Fruit fly (Drosophila melanogaster) whole organism, embryonic: ENCODE data around the gene Mdh2.

Experiments
- Bgb ChIP-seq: fragments of 200-800 bp; sonication (Bioruptor generic); IDR thresholded peaks from 2 replicates; pipeline ENCODE4 v1.3.6; 2022; ENCODE audit warnings: missing biosample characterization, missing genetic modification characterization; ENCODE audit not compliant: partially characterized antibody
- Bteb2 ChIP-seq: fragments of 200-800 bp; sonication (Bioruptor generic); optimal IDR thresholded peaks from 2 replicates; lab custom pipeline; 2016; ENCODE audit warnings: missing biosample characterization, missing genetic modification characterization
- CG11085 ChIP-seq: fragments of 200-800 bp; sonication (Bioruptor generic); IDR thresholded peaks from 2 replicates; pipeline ENCODE4 v1.3.6; 2022; ENCODE audit warnings: missing biosample characterization, missing genetic modification characterization
- CG12219 ChIP-seq: fragments of 200-800 bp; sonication (Bioruptor generic); optimal IDR thresholded peaks from 3 replicates; lab custom pipeline; 2018; ENCODE audit warnings: missing biosample characterization, mild to moderate bottlenecking, missing genetic modification characterization
- CG12391 ChIP-seq: fragments of 200-800 bp; sonication (Bioruptor generic); optimal IDR thresholded peaks from 3 replicates; lab custom pipeline; 2018; ENCODE audit warnings: missing biosample characterization, mild to moderate bottlenecking, missing genetic modification characterization, moderate library complexity
- CG12659 ChIP-seq: fragments of 200-800 bp; sonication (Bioruptor generic); optimal IDR thresholded peaks from 3 replicates; lab custom pipeline; 2017; ENCODE audit warnings: mild to moderate bottlenecking, missing biosample characterization, missing genetic modification reagents, missing genetic modification characterization
- CG12744 ChIP-seq: fragments of 200-800 bp; sonication (Bioruptor generic); optimal IDR thresholded peaks from 2 replicates; lab custom pipeline; 2016; ENCODE audit warnings: missing biosample characterization, missing genetic modification characterization
- CG12769 ChIP-seq: fragments of 200-800 bp; sonication (Bioruptor generic); optimal IDR thresholded peaks from 2 replicates; lab custom pipeline; 2019; ENCODE audit warnings: missing biosample characterization, mild to moderate bottlenecking, missing genetic modification characterization, moderate library complexity
- CG17361 ChIP-seq: fragments of 200-800 bp; sonication (Bioruptor generic); IDR thresholded peaks from 3 replicates; pipeline ENCODE4 v1.3.6; 2022; ENCODE audit warnings: missing biosample characterization, missing genetic modification characterization
- CG1792 ChIP-seq: fragments of 200-800 bp; sonication (Bioruptor generic); optimal IDR thresholded peaks from 2 replicates; lab custom pipeline; 2016; ENCODE audit warnings: missing biosample characterization, missing genetic modification characterization
- CG2199 ChIP-seq: fragments of 200-800 bp; sonication (Bioruptor generic); IDR thresholded peaks from 3 replicates; pipeline ENCODE4 v1.3.6; 2022; ENCODE audit warnings: missing biosample characterization, missing genetic modification characterization
- CG30020 ChIP-seq: fragments of 200-800 bp; optimal IDR thresholded peaks from 2 replicates; lab custom pipeline; 2019; ENCODE audit warnings: missing biosample characterization, mild to moderate bottlenecking, missing genetic modification characterization, moderate library complexity
- CG31388 ChIP-seq: fragments of 200-800 bp; sonication (Bioruptor generic); optimal IDR thresholded peaks from 2 replicates; lab custom pipeline; 2016; ENCODE audit warnings: missing biosample characterization, missing genetic modification characterization
- CG33557 ChIP-seq: fragments of 200-800 bp; sonication (Bioruptor generic); optimal IDR thresholded peaks from 2 replicates; lab custom pipeline; 2019; ENCODE audit warnings: missing biosample characterization, mild to moderate bottlenecking, missing genetic modification characterization, moderate library complexity
- CG34224 ChIP-seq: fragments of 200-800 bp; sonication (Bioruptor generic); IDR thresholded peaks from 3 replicates; pipeline ENCODE4 v1.3.6; 2022; ENCODE audit warnings: missing biosample characterization, missing genetic modification characterization; ENCODE audit not compliant: partially characterized antibody
- CG4360 ChIP-seq: fragments of 200-800 bp; sonication (Bioruptor generic); IDR thresholded peaks from 2 replicates; pipeline ENCODE4 v1.3.6; 2022; ENCODE audit warnings: missing biosample characterization, missing genetic modification characterization
- CG43689 ChIP-seq: fragments of 200-800 bp; sonication (Bioruptor generic); IDR thresholded peaks from 2 replicates; pipeline ENCODE4 v1.3.6; 2022; ENCODE audit warnings: missing biosample characterization, missing genetic modification characterization
- CG4820 ChIP-seq: fragments of 200-800 bp; sonication (Bioruptor generic); optimal IDR thresholded peaks from 3 replicates; lab custom pipeline; 2016; ENCODE audit warnings: missing biosample characterization, missing genetic modification characterization
- CG6272 ChIP-seq: fragments of 200-800 bp; sonication (Bioruptor generic); IDR thresholded peaks from 2 replicates; pipeline ENCODE4 v1.3.6; 2022; ENCODE audit warnings: missing biosample characterization, missing genetic modification characterization
- CG6791 ChIP-seq: fragments of 200-800 bp; sonication (Bioruptor generic); IDR thresholded peaks from 3 replicates; pipeline ENCODE4 v1.3.6; 2022; ENCODE audit warnings: missing biosample characterization, missing genetic modification characterization; ENCODE audit not compliant: partially characterized antibody
- CG7987 ChIP-seq: fragments of 200-800 bp; sonication (Bioruptor generic); optimal IDR thresholded peaks from 2 replicates; lab custom pipeline; 2018; ENCODE audit warnings: missing biosample characterization, mild to moderate bottlenecking, missing genetic modification characterization, moderate library complexity
- CG8478 ChIP-seq: fragments of >200 bp; optimal IDR thresholded peaks from 2 replicates; lab custom pipeline; 2018
- CG9215 ChIP-seq: fragments of 200-800 bp; sonication (Bioruptor generic); IDR thresholded peaks from 2 replicates; pipeline ENCODE4 v1.3.6; 2022; ENCODE audit warnings: missing biosample characterization, missing genetic modification characterization
- CG9437 ChIP-seq: fragments of 200-800 bp; sonication (Bioruptor generic); optimal IDR thresholded peaks from 2 replicates; lab custom pipeline; 2018; ENCODE audit warnings: missing biosample characterization, mild to moderate bottlenecking, missing genetic modification characterization
- Chrac-16 ChIP-seq: fragments of 200-800 bp; sonication (Bioruptor generic); optimal IDR thresholded peaks from 3 replicates; lab custom pipeline; 2016; ENCODE audit warnings: missing biosample characterization, missing genetic modification characterization
- D19B ChIP-seq: fragments of 200-800 bp; sonication (Bioruptor generic); optimal IDR thresholded peaks from 2 replicates; lab custom pipeline; 2017; ENCODE audit warnings: missing biosample characterization, mild to moderate bottlenecking, missing genetic modification characterization
- Doc2 ChIP-seq: fragments of 200-800 bp; sonication (Bioruptor generic); IDR thresholded peaks from 2 replicates; pipeline ENCODE4 v1.3.6; 2022; ENCODE audit warnings: missing biosample characterization, missing genetic modification characterization
- H15 ChIP-seq: fragments of 200-800 bp; sonication (Bioruptor generic); IDR thresholded peaks from 3 replicates; pipeline ENCODE4 v1.3.6; 2022; ENCODE audit warnings: missing biosample characterization, missing genetic modification characterization
- HHEX ChIP-seq: fragments of 200-800 bp; sonication (Bioruptor generic); optimal IDR thresholded peaks from 3 replicates; lab custom pipeline; 2017; ENCODE audit warnings: missing biosample characterization, mild to moderate bottlenecking, missing genetic modification characterization, missing genetic modification reagents
- Hand ChIP-seq: fragments of 200-800 bp; sonication (Bioruptor generic); optimal IDR thresholded peaks from 2 replicates; lab custom pipeline; 2017; ENCODE audit warnings: mild to moderate bottlenecking, missing biosample characterization, missing genetic modification reagents, missing genetic modification characterization
- Hmx ChIP-seq: fragments of 200-800 bp; sonication (Bioruptor generic); optimal IDR thresholded peaks from 2 replicates; lab custom pipeline; 2016; ENCODE audit warnings: missing biosample characterization, missing genetic modification characterization
- Mes4 ChIP-seq: fragments of 200-800 bp; sonication (Bioruptor generic); optimal IDR thresholded peaks from 2 replicates; lab custom pipeline; 2016; ENCODE audit warnings: missing biosample characterization, missing genetic modification characterization
- Oli ChIP-seq: fragments of 200-800 bp; sonication (Bioruptor generic); optimal IDR thresholded peaks from 2 replicates; lab custom pipeline; 2018; ENCODE audit warnings: missing biosample characterization, mild to moderate bottlenecking, missing genetic modification characterization, moderate library complexity
- Rfx ChIP-seq: fragments of 200-800 bp; sonication (Bioruptor generic); IDR thresholded peaks from 2 replicates; pipeline ENCODE4 v1.3.6; 2022; ENCODE audit warnings: missing biosample characterization, missing genetic modification characterization
- Sry-β ChIP-seq: fragments of 200-800 bp; sonication (Bioruptor generic); optimal IDR thresholded peaks from 2 replicates; lab custom pipeline; 2018; ENCODE audit warnings: missing biosample characterization, mild to moderate bottlenecking, missing genetic modification characterization, moderate library complexity
- ase ChIP-seq: fragments of 200-800 bp; sonication (Bioruptor generic); IDR thresholded peaks from 3 replicates; pipeline ENCODE4 v1.3.6; 2022; ENCODE audit warnings: missing biosample characterization, missing genetic modification characterization
- bsh ChIP-seq, 2 experiments: fragments of 200-800 bp; sonication (Bioruptor generic); optimal IDR thresholded peaks; 2 replicates each; lab custom pipeline; 2017 to 2018; ENCODE audit warnings: mild to moderate bottlenecking in 2 of 2, missing biosample characterization in 2 of 2, missing genetic modification characterization in 2 of 2, moderate library complexity in 1 of 2
- dm ChIP-seq: fragments of 200-800 bp; sonication (Bioruptor generic); optimal IDR thresholded peaks from 3 replicates; lab custom pipeline; 2016; ENCODE audit warnings: missing biosample characterization, missing genetic modification characterization
- dmrt99B ChIP-seq: fragments of 200-800 bp; sonication (Bioruptor generic); optimal IDR thresholded peaks from 2 replicates; lab custom pipeline; 2018; ENCODE audit warnings: missing biosample characterization, mild to moderate bottlenecking, missing genetic modification characterization, moderate library complexity
- ems ChIP-seq: fragments of 200-800 bp; sonication (Bioruptor generic); optimal IDR thresholded peaks from 3 replicates; lab custom pipeline; 2016; ENCODE audit warnings: missing biosample characterization, missing genetic modification characterization
- fd96Cb ChIP-seq: fragments of 200-800 bp; sonication (Bioruptor generic); optimal IDR thresholded peaks from 2 replicates; lab custom pipeline; 2018; ENCODE audit warnings: missing biosample characterization, mild to moderate bottlenecking, missing genetic modification characterization, moderate library complexity
- mam ChIP-seq: fragments of 200-800 bp; sonication (Bioruptor generic); optimal IDR thresholded peaks from 3 replicates; lab custom pipeline; 2016; ENCODE audit warnings: missing biosample characterization, missing genetic modification characterization
- pnt ChIP-seq: fragments of 200-800 bp; sonication (Bioruptor generic); optimal IDR thresholded peaks from 3 replicates; lab custom pipeline; 2016; ENCODE audit warnings: missing biosample characterization, missing genetic modification characterization
- pzg ChIP-seq: fragments of 200-800 bp; sonication (Bioruptor generic); optimal IDR thresholded peaks from 3 replicates; lab custom pipeline; 2018; ENCODE audit warnings: missing biosample characterization, mild to moderate bottlenecking, missing genetic modification characterization, moderate library complexity
- scrt ChIP-seq: fragments of 200-800 bp; sonication (Bioruptor generic); optimal IDR thresholded peaks from 2 replicates; lab custom pipeline; 2018; ENCODE audit warnings: missing biosample characterization, mild to moderate bottlenecking, missing genetic modification characterization, moderate library complexity
- sd ChIP-seq: fragments of 200-800 bp; sonication (Bioruptor generic); optimal IDR thresholded peaks from 3 replicates; lab custom pipeline; 2018; ENCODE audit warnings: missing biosample characterization, mild to moderate bottlenecking, missing genetic modification characterization, moderate library complexity
- shn ChIP-seq: fragments of 200-800 bp; sonication (Bioruptor generic); optimal IDR thresholded peaks from 3 replicates; lab custom pipeline; 2016; ENCODE audit warnings: missing biosample characterization, missing genetic modification characterization
- sisA ChIP-seq: fragments of 200-800 bp; sonication (Bioruptor generic); IDR thresholded peaks from 2 replicates; pipeline ENCODE4 v1.3.6; 2022; ENCODE audit warnings: missing biosample characterization, missing genetic modification characterization
- tgo ChIP-seq: fragments of 200-800 bp; sonication (Bioruptor generic); IDR thresholded peaks from 3 replicates; pipeline ENCODE4 v1.3.6; 2022; ENCODE audit warnings: missing biosample characterization, missing genetic modification characterization
- wdn ChIP-seq: fragments of 200-800 bp; sonication (Bioruptor generic); IDR thresholded peaks from 2 replicates; pipeline ENCODE4 v1.3.6; 2022; ENCODE audit warnings: missing biosample characterization, missing genetic modification characterization
- zen ChIP-seq: fragments of 200-800 bp; sonication (Bioruptor generic); optimal IDR thresholded peaks from 3 replicates; lab custom pipeline; 2018; ENCODE audit warnings: missing biosample characterization, mild to moderate bottlenecking, missing genetic modification characterization, moderate library complexity

Gene Mdh2

dm6 chr3R:18223434-18223833, 2.8 kb upstream of the Mdh2 start, which contains the start of the genes mTerf5 and Non3 (continued):
- TF ChIP-seq fd96Cb (tag; lab: Kevin White, UChicago) (peak; percentile 40), ase (GFP tag; lab: Robert Waterston, UW) (0 out of 3 replicates have a peak, but pooled peaks have one; percentile 30), Rfx (peak; percentile 59), Chrac-16 (GFP tag; lab: Kevin White, UChicago) (peak; percentile 46), Hmx (GFP tag; lab: Kevin White, UChicago) (no peak), sd (tag; lab: Kevin White, UChicago) (peak; percentile 42), CG12769 (no peak), dm (GFP tag; lab: Kevin White, UChicago) (peak; percentile 88), Doc2 (GFP tag; lab: Robert Waterston, UW) (no peak), CG17361 (GFP tag; lab: Robert Waterston, UW) (peak; percentile 58; the same call in 2 of the 3 replicates), CG6272 (GFP tag; lab: Robert Waterston, UW) (peak; percentile 62), D19B (GFP tag; lab: Kevin White, UChicago) (no peak), CG12659 (GFP tag; lab: Kevin White, UChicago) (peak; percentile 75), Sry-β (GFP tag; lab: Kevin White, UChicago) (peak; percentile 6), CG12744 (no peak), CG31388 (GFP tag; lab: Kevin White, UChicago) (peak; percentile 10), shn (GFP tag; lab: Kevin White, UChicago) (peak; percentile 18), HHEX (peak; percentile 40), CG4820 (peak; percentile 42), sisA (GFP tag; lab: Robert Waterston, UW) (peak; percentile 29; the same call in 1 of the 2 replicates), CG1792 (GFP tag; lab: Kevin White, UChicago) (no peak), Bteb2 (GFP tag; lab: Kevin White, UChicago) (no peak), CG2199 (GFP tag; lab: Robert Waterston, UW) (no peak), tgo (GFP tag; lab: Robert Waterston, UW) (peak; percentile 32; the same call in 1 of the 3 replicates), CG8478 (no peak), CG7987 (GFP tag; lab: Kevin White, UChicago) (peak; percentile 9), wdn (no peak), mam (peak; percentile 45), Oli (peak; percentile 24), CG34224 (peak; percentile 90), Hand (GFP tag; lab: Kevin White, UChicago) (no peak), CG12219 (GFP tag; lab: Kevin White, UChicago) (no peak), CG30020 (peak; percentile 57), pzg (GFP tag; lab: Kevin White, UChicago) (peak; percentile 51), CG9437 (peak; percentile 86), CG4360 (GFP tag; lab: Robert Waterston, UW) (no peak), bsh (GFP tag; optimal IDR thresholded peaks at IDR 0.05; lab: Kevin White, UChicago) (peak in 1 of 2 experiments; percentile 69), CG6791 (GFP tag; lab: Robert Waterston, UW) (peak; percentile 78), dmrt99B (tag; lab: Kevin White, UChicago) (no peak), Bgb (GFP tag; lab: Robert Waterston, UW) (peak; percentile 85), H15 (peak; percentile 15; the same call in 1 of the 3 replicates), zen (tag; lab: Kevin White, UChicago) (peak; percentile 67), CG43689 (GFP tag; lab: Robert Waterston, UW) (0 out of 2 replicates have a peak, but pooled peaks have one; percentile 12), Mes4 (GFP tag; lab: Kevin White, UChicago) (no peak), pnt (GFP tag; lab: Kevin White, UChicago) (no peak), scrt (GFP tag; lab: Kevin White, UChicago) (peak; percentile 96), CG11085 (GFP tag; lab: Robert Waterston, UW) (no peak), ems (no peak), CG12391 (peak; percentile 84), CG33557 (GFP tag; lab: Kevin White, UChicago) (peak; percentile 47), CG9215 (GFP tag; lab: Robert Waterston, UW) (peak; percentile 46)
